Fruit fly (Drosophila melanogaster): ENCODE measurements around the gene CG10650.

Gene CG10650

dm6 chr2L:19045111-19045560, 49.4 kb upstream of the CG10650 start, which contains the start of the genes Ttc19 and Acn (continued):
- TF ChIP-seq zfh1 (GFP tag; IDR thresholded peaks at IDR 0.05) (peak; percentile 90), CG3838 (GFP tag; optimal IDR thresholded peaks at IDR 0.05) (peak; percentile 59), corto (GFP tag; optimal IDR thresholded peaks at IDR 0.05) (no peak), CG2875 (GFP tag; optimal IDR thresholded peaks at IDR 0.05) (peak; percentile 65), CG10147 (GFP tag; optimal IDR thresholded peaks at IDR 0.05) (peak; percentile 84), HLHmδ (GFP tag; optimal IDR thresholded peaks at IDR 0.05) (no peak), dimm (GFP tag; IDR thresholded peaks at IDR 0.05) (peak; percentile 48), Stat92E (GFP tag; optimal IDR thresholded peaks at IDR 0.05) (peak in 1 of 3 experiments; percentile 8), CG5953 (GFP tag; IDR thresholded peaks at IDR 0.05) (0 out of 2 replicates have a peak, but pooled peaks have one; percentile 25), lola (GFP tag; optimal IDR thresholded peaks at IDR 0.05) (peak in 1 of 3 experiments; percentile 80), nerfin-1 (tag; optimal IDR thresholded peaks at IDR 0.05) (peak; percentile 77), Bteb2 (GFP tag; optimal IDR thresholded peaks at IDR 0.05) (peak; percentile 90), CG32772 (GFP tag; IDR thresholded peaks at IDR 0.05) (peak; percentile 81), da (GFP tag; optimal IDR thresholded peaks at IDR 0.05) (peak; percentile 76), wdn (GFP tag; IDR thresholded peaks at IDR 0.05) (peak; percentile 83), CG7556 (GFP tag; optimal IDR thresholded peaks at IDR 0.05) (peak; percentile 82), CG31441 (GFP tag; IDR thresholded peaks at IDR 0.05) (no peak; the same call in 1 of the 2 replicates), lilli (GFP tag; optimal IDR thresholded peaks at IDR 0.05) (peak; percentile 93), D (optimal IDR thresholded peaks at IDR 0.05) (no peak), D (GFP tag; optimal IDR thresholded peaks at IDR 0.05) (peak; percentile 73), cas (GFP tag; IDR thresholded peaks at IDR 0.05) (peak; percentile 68; the same call in 1 of the 2 replicates), bigmax (GFP tag; optimal IDR thresholded peaks at IDR 0.05) (no peak), NC2β (GFP tag; optimal IDR thresholded peaks at IDR 0.05) (peak; percentile 86), exex (tag; optimal IDR thresholded peaks at IDR 0.05) (no peak), dati (GFP tag; IDR thresholded peaks at IDR 0.05) (peak; percentile 45; the same call in 1 of the 2 replicates), CG4282 (GFP tag; optimal IDR thresholded peaks at IDR 0.05) (peak; percentile 89), B-H2 (GFP tag; optimal IDR thresholded peaks at IDR 0.05) (peak; percentile 87), her (GFP tag; optimal IDR thresholded peaks at IDR 0.05) (peak; percentile 83), CG3995 (GFP tag; optimal IDR thresholded peaks at IDR 0.05) (peak; percentile 16), Nf-YA (GFP tag; IDR thresholded peaks at IDR 0.05) (peak; percentile 62), caup (GFP tag; optimal IDR thresholded peaks at IDR 0.05; ENCODE audit: severe bottlenecking) (peak; percentile 71), CG17385 (GFP tag; optimal IDR thresholded peaks at IDR 0.05) (peak; percentile 82), Mad (GFP tag; optimal IDR thresholded peaks at IDR 0.05) (peak; percentile 81), CG7928 (GFP tag; optimal IDR thresholded peaks at IDR 0.05) (peak; percentile 49), bsh (GFP tag; optimal IDR thresholded peaks at IDR 0.05) (peak; percentile 7 to 80), Hr78 (GFP tag; optimal IDR thresholded peaks at IDR 0.05) (no peak), Aef1 (GFP tag; IDR thresholded peaks at IDR 0.05) (peak; percentile 85), HLH4C (GFP tag; IDR thresholded peaks at IDR 0.05; ENCODE audit: partially characterized antibody) (peak; percentile 92), E2f1 (GFP tag; IDR thresholded peaks at IDR 0.05) (peak; percentile 62), jumu (GFP tag; optimal IDR thresholded peaks at IDR 0.05) (peak; percentile 91), CG8478 (optimal IDR thresholded peaks at IDR 0.05) (no peak), cwo (GFP tag; optimal IDR thresholded peaks at IDR 0.05) (peak; percentile 59), CG9727 (GFP tag; optimal IDR thresholded peaks at IDR 0.05) (peak; percentile 86), Sin3A (optimal IDR thresholded peaks at IDR 0.05) (peak; percentile 64), CG4854 (GFP tag; optimal IDR thresholded peaks at IDR 0.05) (peak; percentile 78), Antp (GFP tag; optimal IDR thresholded peaks at IDR 0.05) (peak; percentile 88), C15 (GFP tag; IDR thresholded peaks at IDR 0.05) (no peak), CG17802 (tag; optimal IDR thresholded peaks at IDR 0.05) (peak; percentile 66), CG8290 (GFP tag; optimal IDR thresholded peaks at IDR 0.05) (peak; percentile 79), CG8290 (tag; optimal IDR thresholded peaks at IDR 0.05) (peak in 1 of 2 experiments; percentile 50)

Measured in whole organism, embryonic.